Fruit fly (Drosophila melanogaster) whole organism, embryonic: ENCODE results near the gene COX7AL2.

Experiments
- Antp ChIP-seq: fragments of 200-800 bp; sonication (Bioruptor generic); optimal IDR thresholded peaks from 3 replicates; lab custom pipeline; 2016; ENCODE audit warnings: missing biosample characterization, missing genetic modification characterization
- Atf6 ChIP-seq: fragments of 200-800 bp; sonication (Bioruptor generic); IDR thresholded peaks from 2 replicates; pipeline ENCODE4 v1.3.6; 2022; ENCODE audit warnings: missing biosample characterization, missing genetic modification characterization
- Bgb ChIP-seq: fragments of 200-800 bp; sonication (Bioruptor generic); IDR thresholded peaks from 2 replicates; pipeline ENCODE4 v1.3.6; 2022; ENCODE audit warnings: missing biosample characterization, missing genetic modification characterization; ENCODE audit not compliant: partially characterized antibody
- CG1024 ChIP-seq: fragments of 200-800 bp; sonication (Bioruptor generic); IDR thresholded peaks from 2 replicates; pipeline ENCODE4 v1.3.6; 2022; ENCODE audit warnings: missing biosample characterization, missing genetic modification characterization
- CG13775 ChIP-seq: fragments of 200-800 bp; sonication (Bioruptor generic); optimal IDR thresholded peaks from 3 replicates; lab custom pipeline; 2017; ENCODE audit warnings: missing biosample characterization, mild to moderate bottlenecking, missing genetic modification characterization
- CG14710 ChIP-seq: fragments of 200-800 bp; sonication (Bioruptor generic); optimal IDR thresholded peaks from 3 replicates; lab custom pipeline; 2019; ENCODE audit warnings: missing biosample characterization, mild to moderate bottlenecking, missing genetic modification characterization, moderate library complexity
- CG15011 ChIP-seq: fragments of 200-800 bp; sonication (Bioruptor generic); optimal IDR thresholded peaks from 3 replicates; lab custom pipeline; 2018; ENCODE audit warnings: missing biosample characterization, mild to moderate bottlenecking, missing genetic modification characterization
- CG15073 ChIP-seq: fragments of 200-800 bp; sonication (Bioruptor generic); optimal IDR thresholded peaks from 2 replicates; lab custom pipeline; 2016; ENCODE audit warnings: missing biosample characterization, missing genetic modification characterization
- CG15514 ChIP-seq: fragments of 200-800 bp; sonication (Bioruptor generic); optimal IDR thresholded peaks from 3 replicates; lab custom pipeline; 2017; ENCODE audit warnings: missing biosample characterization, missing genetic modification characterization, mild to moderate bottlenecking, moderate library complexity, missing genetic modification reagents
- CG1602 ChIP-seq: fragments of 200-800 bp; sonication (Bioruptor generic); optimal IDR thresholded peaks from 3 replicates; lab custom pipeline; 2016; ENCODE audit warnings: missing biosample characterization, missing genetic modification characterization
- CG17328 ChIP-seq: fragments of 200-800 bp; sonication (Bioruptor generic); IDR thresholded peaks from 2 replicates; pipeline ENCODE4 v1.3.6; 2022; ENCODE audit warnings: missing biosample characterization, missing genetic modification characterization
- CG18262 ChIP-seq: fragments of 200-800 bp; optimal IDR thresholded peaks from 3 replicates; lab custom pipeline; 2019; ENCODE audit warnings: missing biosample characterization, mild to moderate bottlenecking, missing genetic modification characterization, moderate library complexity
- CG18599 ChIP-seq: fragments of 200-800 bp; sonication (Bioruptor generic); optimal IDR thresholded peaks from 3 replicates; lab custom pipeline; 2017; ENCODE audit warnings: missing biosample characterization, missing genetic modification characterization, mild to moderate bottlenecking, moderate library complexity, missing genetic modification reagents
- CG2116 ChIP-seq: fragments of 200-800 bp; sonication (Bioruptor generic); optimal IDR thresholded peaks from 3 replicates; lab custom pipeline; 2018; ENCODE audit warnings: missing biosample characterization, mild to moderate bottlenecking, missing genetic modification characterization
- CG5245 ChIP-seq: fragments of 200-800 bp; sonication (Bioruptor generic); optimal IDR thresholded peaks from 3 replicates; lab custom pipeline; 2016; ENCODE audit warnings: missing biosample characterization, missing genetic modification characterization
- CG6765 ChIP-seq: fragments of 200-800 bp; sonication (Bioruptor generic); optimal IDR thresholded peaks from 3 replicates; lab custom pipeline; 2017; ENCODE audit warnings: missing biosample characterization, mild to moderate bottlenecking, missing genetic modification characterization
- CG9609 ChIP-seq: fragments of 200-800 bp; sonication (Bioruptor generic); optimal IDR thresholded peaks from 3 replicates; lab custom pipeline; 2016; ENCODE audit warnings: missing biosample characterization, missing genetic modification characterization
- CG9817 ChIP-seq: fragments of 200-800 bp; sonication (Bioruptor generic); optimal IDR thresholded peaks from 2 replicates; lab custom pipeline; 2018; ENCODE audit warnings: missing biosample characterization, mild to moderate bottlenecking, missing genetic modification characterization, moderate library complexity
- Fer3 ChIP-seq: fragments of 200-800 bp; sonication (Bioruptor generic); optimal IDR thresholded peaks from 2 replicates; lab custom pipeline; 2018; ENCODE audit warnings: missing biosample characterization, mild to moderate bottlenecking, missing genetic modification characterization, moderate library complexity
- Hand ChIP-seq: fragments of 200-800 bp; sonication (Bioruptor generic); optimal IDR thresholded peaks from 2 replicates; lab custom pipeline; 2017; ENCODE audit warnings: mild to moderate bottlenecking, missing biosample characterization, missing genetic modification reagents, missing genetic modification characterization
- Lpt ChIP-seq: fragments of >200 bp; optimal IDR thresholded peaks from 2 replicates; lab custom pipeline; 2018; ENCODE audit warnings: missing biosample characterization, missing genetic modification characterization
- Med ChIP-seq: fragments of 200-800 bp; sonication (Bioruptor generic); peaks from one replicate; lab custom pipeline; 2016; ENCODE audit warnings: missing biosample characterization, missing genetic modification characterization, mild to moderate bottlenecking, inconsistent platforms, moderate library complexity
- Nf-YA ChIP-seq: fragments of 200-800 bp; sonication (Bioruptor generic); IDR thresholded peaks from 2 replicates; pipeline ENCODE4 v1.3.6; 2022; ENCODE audit warnings: missing biosample characterization, missing genetic modification characterization
- Opbp ChIP-seq: fragments of 200-800 bp; sonication (Bioruptor generic); IDR thresholded peaks from 3 replicates; pipeline ENCODE4 v1.3.6; 2022; ENCODE audit warnings: missing biosample characterization, missing genetic modification characterization; ENCODE audit not compliant: partially characterized antibody
- Scr ChIP-seq: fragments of 200-800 bp; sonication (Bioruptor generic); IDR thresholded peaks from 2 replicates; pipeline ENCODE4 v1.3.6; 2022; ENCODE audit warnings: missing biosample characterization, missing genetic modification characterization; ENCODE audit not compliant: partially characterized antibody
- Sin3A ChIP-seq: fragments of >200 bp; optimal IDR thresholded peaks from 2 replicates; lab custom pipeline; 2018
- Sox100B ChIP-seq: fragments of 200-800 bp; sonication (Bioruptor generic); optimal IDR thresholded peaks from 3 replicates; lab custom pipeline; 2018; ENCODE audit warnings: missing biosample characterization, mild to moderate bottlenecking, missing genetic modification characterization
- TFAM ChIP-seq: fragments of 200-800 bp; sonication (Bioruptor generic); optimal IDR thresholded peaks from 2 replicates; lab custom pipeline; 2017; ENCODE audit warnings: missing biosample characterization, missing genetic modification characterization, inconsistent platforms
- Taf1 ChIP-seq: fragments of 200-800 bp; sonication (Bioruptor generic); IDR thresholded peaks from 2 replicates; pipeline ENCODE4 v1.3.6; 2022; ENCODE audit warnings: missing biosample characterization, missing genetic modification characterization
- Xrp1 ChIP-seq: fragments of 200-800 bp; sonication (Bioruptor generic); IDR thresholded peaks from 2 replicates; pipeline ENCODE4 v1.3.6; 2022; ENCODE audit warnings: missing biosample characterization, missing genetic modification characterization
- danr ChIP-seq: fragments of 200-800 bp; sonication (Bioruptor generic); IDR thresholded peaks from 2 replicates; pipeline ENCODE4 v1.3.6; 2022; ENCODE audit warnings: missing biosample characterization, missing genetic modification characterization
- ewg ChIP-seq: fragments of 200-800 bp; sonication (Bioruptor generic); optimal IDR thresholded peaks from 3 replicates; lab custom pipeline; 2017; ENCODE audit warnings: mild to moderate bottlenecking, missing biosample characterization, missing genetic modification reagents, missing genetic modification characterization
- eyg ChIP-seq: fragments of 200-800 bp; sonication (Bioruptor generic); optimal IDR thresholded peaks from 3 replicates; lab custom pipeline; 2016; ENCODE audit warnings: missing biosample characterization, missing genetic modification characterization
- ftz-f1 ChIP-seq: fragments of 200-800 bp; sonication (Bioruptor generic); optimal IDR thresholded peaks from 2 replicates; lab custom pipeline; 2016; ENCODE audit warnings: missing biosample characterization, missing genetic modification characterization
- fu2 ChIP-seq: fragments of 200-800 bp; sonication (Bioruptor generic); optimal IDR thresholded peaks from 2 replicates; lab custom pipeline; 2016; ENCODE audit warnings: missing biosample characterization, missing genetic modification characterization
- gce ChIP-seq: fragments of 200-800 bp; sonication (Bioruptor generic); IDR thresholded peaks from 3 replicates; pipeline ENCODE4 v1.3.6; 2022; ENCODE audit warnings: missing biosample characterization, missing genetic modification characterization
- lmd ChIP-seq: fragments of 200-800 bp; sonication (Bioruptor generic); IDR thresholded peaks from 2 replicates; pipeline ENCODE4 v1.3.6; 2022; ENCODE audit warnings: missing biosample characterization, missing genetic modification characterization
- maf-S ChIP-seq: fragments of 200-800 bp; sonication (Bioruptor generic); optimal IDR thresholded peaks from 2 replicates; lab custom pipeline; 2016; ENCODE audit warnings: missing biosample characterization, missing genetic modification characterization
- psq ChIP-seq: fragments of 200-800 bp; sonication (Bioruptor generic); optimal IDR thresholded peaks from 2 replicates; lab custom pipeline; 2017; ENCODE audit warnings: missing biosample characterization, missing genetic modification characterization
- sens-2 ChIP-seq: fragments of 200-800 bp; sonication (Bioruptor generic); IDR thresholded peaks from 2 replicates; pipeline ENCODE4 v1.3.6; 2022; ENCODE audit warnings: missing biosample characterization, missing genetic modification characterization
- shn ChIP-seq: fragments of 200-800 bp; sonication (Bioruptor generic); optimal IDR thresholded peaks from 3 replicates; lab custom pipeline; 2016; ENCODE audit warnings: missing biosample characterization, missing genetic modification characterization
- sna ChIP-seq: fragments of 200-800 bp; sonication (Bioruptor generic); IDR thresholded peaks from 2 replicates; pipeline ENCODE4 v1.3.6; 2022; ENCODE audit warnings: missing biosample characterization, missing genetic modification characterization; ENCODE audit not compliant: partially characterized antibody
- sr ChIP-seq: fragments of 200-800 bp; sonication (Bioruptor generic); IDR thresholded peaks from 3 replicates; pipeline ENCODE4 v1.3.6; 2022; ENCODE audit warnings: missing biosample characterization, missing genetic modification characterization
- sug ChIP-seq: fragments of 200-800 bp; optimal IDR thresholded peaks from 2 replicates; lab custom pipeline; 2019; ENCODE audit warnings: missing biosample characterization, mild to moderate bottlenecking, missing genetic modification characterization, moderate library complexity
- tgo ChIP-seq: fragments of 200-800 bp; sonication (Bioruptor generic); IDR thresholded peaks from 3 replicates; pipeline ENCODE4 v1.3.6; 2022; ENCODE audit warnings: missing biosample characterization, missing genetic modification characterization
- tna ChIP-seq: fragments of 200-800 bp; sonication (Bioruptor generic); IDR thresholded peaks from 2 replicates; pipeline ENCODE4 v1.3.6; 2022; ENCODE audit warnings: missing biosample characterization, missing genetic modification characterization; ENCODE audit not compliant: partially characterized antibody
- vfl ChIP-seq: fragments of 200-800 bp; sonication (Bioruptor generic); optimal IDR thresholded peaks from 2 replicates; lab custom pipeline; 2016; ENCODE audit warnings: missing biosample characterization, missing genetic modification characterization
- zen2 ChIP-seq: fragments of 200-800 bp; sonication (Bioruptor generic); IDR thresholded peaks from 3 replicates; pipeline ENCODE4 v1.3.6; 2022; ENCODE audit warnings: missing biosample characterization, missing genetic modification characterization; ENCODE audit not compliant: partially characterized antibody
- zfh1 ChIP-seq: fragments of 200-800 bp; sonication (Bioruptor generic); IDR thresholded peaks from 3 replicates; pipeline ENCODE4 v1.3.6; 2022; ENCODE audit warnings: missing biosample characterization, missing genetic modification characterization
- zfh2 ChIP-seq: fragments of 200-800 bp; sonication (Bioruptor generic); optimal IDR thresholded peaks from 2 replicates; lab custom pipeline; 2016; ENCODE audit warnings: missing biosample characterization, missing genetic modification characterization

COX7AL2 gene

dm6 chr2L:2164520-2165237 lies 33.0 kb downstream of the COX7AL2 start (continued):
- TF ChIP-seq tgo (GFP tag; lab: Robert Waterston, UW), result no peak; the same call in 2 of the 3 replicates
- TF ChIP-seq sr (GFP tag; lab: Robert Waterston, UW), result no peak
- peak; percentile 88 for TF ChIP-seq CG18262
- no peak for TF ChIP-seq Opbp (GFP tag; lab: Robert Waterston, UW)
- no peak for TF ChIP-seq eyg (GFP tag; lab: Kevin White, UChicago)
- peak; percentile 26; the same call in 1 of the 2 replicates for TF ChIP-seq lmd (GFP tag; lab: Robert Waterston, UW)
- no peak for TF ChIP-seq sna (GFP tag; lab: Robert Waterston, UW)
- no peak for TF ChIP-seq Sin3A (lab: Kevin White, UChicago)
- TF ChIP-seq ftz-f1 (GFP tag; lab: Kevin White, UChicago), result no peak
- TF ChIP-seq CG15514 (GFP tag; lab: Kevin White, UChicago), result no peak
- TF ChIP-seq Sox100B (GFP tag; lab: Kevin White, UChicago), result peak; percentile 23
- no peak for TF ChIP-seq CG6765 (GFP tag; lab: Kevin White, UChicago)
- TF ChIP-seq ewg (GFP tag; lab: Kevin White, UChicago), result no peak
- TF ChIP-seq Nf-YA (GFP tag; lab: Robert Waterston, UW), result no peak
- no peak for TF ChIP-seq tna (GFP tag; lab: Robert Waterston, UW)
- peak; percentile 17 for TF ChIP-seq maf-S (GFP tag; lab: Kevin White, UChicago)
- TF ChIP-seq zfh1 (GFP tag; lab: Robert Waterston, UW), result peak; percentile 87
- TF ChIP-seq vfl (GFP tag; lab: Kevin White, UChicago), result peak; percentile 71
- TF ChIP-seq CG1602 (GFP tag; lab: Kevin White, UChicago), result peak; percentile 61
- no peak for TF ChIP-seq Atf6 (GFP tag; lab: Robert Waterston, UW)
- no peak for TF ChIP-seq gce (GFP tag; lab: Robert Waterston, UW)
- peak; percentile 70 for TF ChIP-seq psq (GFP tag; lab: Kevin White, UChicago)
- TF ChIP-seq sens-2, result peak; percentile 45; the same call in 1 of the 2 replicates
- 0 out of 2 replicates have a peak, but pooled peaks have one; percentile 17 for TF ChIP-seq Scr
- peak; percentile 46 for TF ChIP-seq shn (GFP tag; lab: Kevin White, UChicago)
- TF ChIP-seq CG15011 (GFP tag; lab: Kevin White, UChicago), result no peak
- peak; percentile 93 for TF ChIP-seq Xrp1 (GFP tag; lab: Robert Waterston, UW)
- peak; percentile 81 for TF ChIP-seq Med (GFP tag; lab: Kevin White, UChicago)
- no peak for TF ChIP-seq Bgb (GFP tag; lab: Robert Waterston, UW)
- peak; percentile 83 for TF ChIP-seq CG14710
- peak; percentile 34 for TF ChIP-seq CG18599 (GFP tag; lab: Kevin White, UChicago)
- no peak for TF ChIP-seq sug (tag; lab: Kevin White, UChicago)
- TF ChIP-seq Fer3, result no peak
- TF ChIP-seq CG9609 (GFP tag; lab: Kevin White, UChicago), result peak; percentile 7
- peak; percentile 68 for TF ChIP-seq CG1024 (GFP tag; lab: Robert Waterston, UW)
- TF ChIP-seq fu2 (GFP tag; lab: Kevin White, UChicago), result no peak
- TF ChIP-seq CG2116, result peak; percentile 29
- no peak for TF ChIP-seq Lpt
- no peak for TF ChIP-seq CG9817 (tag; lab: Kevin White, UChicago)
- no peak for TF ChIP-seq zen2
- TF ChIP-seq Antp (GFP tag; lab: Kevin White, UChicago), result peak; percentile 76
- no peak for TF ChIP-seq danr
- TF ChIP-seq zfh2, result no peak
- TF ChIP-seq CG15073 (GFP tag; lab: Kevin White, UChicago), result no peak
- no peak for TF ChIP-seq Taf1 (GFP tag; lab: Robert Waterston, UW)
- TF ChIP-seq CG5245 (GFP tag; lab: Kevin White, UChicago), result peak; percentile 50
- TF ChIP-seq TFAM (GFP tag; lab: Kevin White, UChicago), result no peak
- no peak for TF ChIP-seq Hand (GFP tag; lab: Kevin White, UChicago)
- TF ChIP-seq CG13775, result peak; percentile 71
- peak; percentile 78 for TF ChIP-seq CG17328 (GFP tag; lab: Robert Waterston, UW)
